Fruit fly (Drosophila melanogaster) whole organism, pupa: ENCODE results near the gene CG32086.

Experiments used
- CG10348 ChIP-seq: fragments of 200-800 bp; sonication (Bioruptor generic); IDR thresholded peaks from 2 replicates; pipeline ENCODE4 v1.3.6; 2022; ENCODE audit warnings: missing biosample characterization, missing genetic modification characterization
- CG12605 ChIP-seq: fragments of 200-800 bp; sonication (Bioruptor generic); IDR thresholded peaks from 2 replicates; pipeline ENCODE4 v1.3.6; 2022; ENCODE audit warnings: missing biosample characterization, missing genetic modification characterization
- CG13204 ChIP-seq: fragments of 200-800 bp; sonication (Bioruptor generic); optimal IDR thresholded peaks from 2 replicates; lab custom pipeline; 2018; ENCODE audit warnings: missing biosample characterization, mild to moderate bottlenecking, missing genetic modification characterization, moderate library complexity
- CG14655 ChIP-seq: fragments of 200-800 bp; sonication (Bioruptor generic); optimal IDR thresholded peaks from 3 replicates; lab custom pipeline; 2017; ENCODE audit warnings: mild to moderate bottlenecking, missing biosample characterization, missing genetic modification reagents, missing genetic modification characterization
- CG15710 ChIP-seq: fragments of 200-800 bp; sonication (Bioruptor generic); optimal IDR thresholded peaks from 2 replicates; lab custom pipeline; 2018; ENCODE audit warnings: missing biosample characterization, mild to moderate bottlenecking, missing genetic modification characterization, moderate library complexity
- CG17806 ChIP-seq: fragments of 200-800 bp; sonication (Bioruptor generic); optimal IDR thresholded peaks from 2 replicates; lab custom pipeline; 2018; ENCODE audit warnings: missing biosample characterization, mild to moderate bottlenecking, missing genetic modification characterization, moderate library complexity
- CG32121 ChIP-seq: fragments of 200-800 bp; sonication (Bioruptor generic); IDR thresholded peaks from 2 replicates; pipeline ENCODE4 v1.3.6; 2022; ENCODE audit warnings: missing biosample characterization, missing genetic modification characterization
- CG34367 ChIP-seq: fragments of 200-800 bp; sonication (Bioruptor generic); optimal IDR thresholded peaks from 2 replicates; lab custom pipeline; 2018; ENCODE audit warnings: missing biosample characterization, mild to moderate bottlenecking, missing genetic modification characterization
- CG4496 ChIP-seq: fragments of 200-800 bp; sonication (Bioruptor generic); IDR thresholded peaks from 3 replicates; pipeline ENCODE4 v1.3.6; 2022; ENCODE audit warnings: missing biosample characterization, missing genetic modification characterization
- CG8159 ChIP-seq: fragments of 200-800 bp; sonication (Bioruptor generic); optimal IDR thresholded peaks from 3 replicates; lab custom pipeline; 2018; ENCODE audit warnings: missing biosample characterization, mild to moderate bottlenecking, missing genetic modification characterization, moderate library complexity
- CG8301 ChIP-seq: fragments of 200-800 bp; sonication (Bioruptor generic); optimal IDR thresholded peaks from 2 replicates; lab custom pipeline; 2018; ENCODE audit warnings: missing biosample characterization, mild to moderate bottlenecking, missing genetic modification characterization
- CG9948 ChIP-seq: fragments of 200-800 bp; sonication (Bioruptor generic); optimal IDR thresholded peaks from 2 replicates; lab custom pipeline; 2018; ENCODE audit warnings: missing biosample characterization, mild to moderate bottlenecking, missing genetic modification characterization, moderate library complexity
- D1 ChIP-seq: fragments of 200-800 bp; sonication (Bioruptor generic); optimal IDR thresholded peaks from 2 replicates; lab custom pipeline; 2018; ENCODE audit warnings: missing biosample characterization, mild to moderate bottlenecking, missing genetic modification characterization, moderate library complexity
- EcR ChIP-seq: fragments of 200-800 bp; sonication (Bioruptor generic); optimal IDR thresholded peaks from 3 replicates; lab custom pipeline; 2019; ENCODE audit warnings: missing biosample characterization, missing genetic modification characterization, mild to moderate bottlenecking, moderate library complexity, missing genetic modification reagents
- Ets98B ChIP-seq: fragments of 200-800 bp; sonication (Bioruptor generic); IDR thresholded peaks from 2 replicates; pipeline ENCODE4 v1.3.6; 2022; ENCODE audit warnings: missing biosample characterization, missing genetic modification characterization
- Pif1A ChIP-seq: fragments of 200-800 bp; sonication (Bioruptor generic); optimal IDR thresholded peaks from 3 replicates; lab custom pipeline; 2016; ENCODE audit warnings: missing biosample characterization, missing genetic modification characterization
- Pif1B ChIP-seq: fragments of 200-800 bp; sonication (Bioruptor generic); optimal IDR thresholded peaks from 3 replicates; lab custom pipeline; 2016; ENCODE audit warnings: missing biosample characterization, missing genetic modification characterization
- Snoo ChIP-seq: fragments of 200-800 bp; sonication (Bioruptor generic); optimal IDR thresholded peaks from 3 replicates; lab custom pipeline; 2017; ENCODE audit warnings: missing biosample characterization, mild to moderate bottlenecking, missing genetic modification characterization, inconsistent platforms
- fd96Ca ChIP-seq: fragments of 200-800 bp; sonication (Bioruptor generic); IDR thresholded peaks from 3 replicates; pipeline ENCODE4 v1.3.6; 2022; ENCODE audit warnings: missing biosample characterization, missing genetic modification characterization
- gl ChIP-seq: fragments of 200-800 bp; sonication (Bioruptor generic); optimal IDR thresholded peaks from 2 replicates; lab custom pipeline; 2018; ENCODE audit warnings: missing biosample characterization, mild to moderate bottlenecking, missing genetic modification characterization
- rn ChIP-seq: fragments of 200-800 bp; sonication (Bioruptor generic); IDR thresholded peaks from 2 replicates; pipeline ENCODE4 v1.3.6; 2022; ENCODE audit warnings: missing biosample characterization, missing genetic modification characterization

Gene CG32086

DNA sequence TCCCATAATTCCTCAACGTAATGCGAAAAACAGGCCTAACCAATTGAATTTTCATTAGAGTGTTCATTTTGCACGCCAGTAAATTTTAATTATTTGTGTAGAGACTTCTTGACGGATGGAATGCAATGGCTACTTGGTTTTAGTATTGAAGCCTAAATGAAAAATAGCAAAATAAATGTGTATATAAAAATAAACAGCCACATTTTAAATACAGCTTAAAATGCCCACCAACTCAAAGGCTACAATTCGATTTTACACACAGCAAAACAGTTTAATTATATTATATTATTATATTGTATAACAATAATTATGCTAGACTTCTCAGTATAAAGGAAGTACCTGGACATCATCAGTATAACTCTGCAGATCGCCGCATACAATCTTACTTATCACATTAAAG, 40.4 kb upstream of the CG32086 start, which contains the start of gene Akr1B:
Akr1B (minus strand) TSS at position 101 of the 400 bp plus-strand sequence.
- TF ChIP-seq fd96Ca (GFP tag; lab: Robert Waterston, UW) (no peak), EcR (no peak), CG9948 (tag; lab: Kevin White, UChicago) (no peak), CG17806 (tag; lab: Kevin White, UChicago) (no peak), CG4496 (GFP tag; lab: Robert Waterston, UW) (no peak), gl (no peak), CG12605 (GFP tag; lab: Robert Waterston, UW) (no peak), CG8159 (tag; lab: Kevin White, UChicago) (no peak), Snoo (tag; lab: Kevin White, UChicago) (no peak), CG34367 (tag; lab: Kevin White, UChicago) (no peak), Pif1B (GFP tag; lab: Kevin White, UChicago) (no peak), CG10348 (no peak)

DNA sequence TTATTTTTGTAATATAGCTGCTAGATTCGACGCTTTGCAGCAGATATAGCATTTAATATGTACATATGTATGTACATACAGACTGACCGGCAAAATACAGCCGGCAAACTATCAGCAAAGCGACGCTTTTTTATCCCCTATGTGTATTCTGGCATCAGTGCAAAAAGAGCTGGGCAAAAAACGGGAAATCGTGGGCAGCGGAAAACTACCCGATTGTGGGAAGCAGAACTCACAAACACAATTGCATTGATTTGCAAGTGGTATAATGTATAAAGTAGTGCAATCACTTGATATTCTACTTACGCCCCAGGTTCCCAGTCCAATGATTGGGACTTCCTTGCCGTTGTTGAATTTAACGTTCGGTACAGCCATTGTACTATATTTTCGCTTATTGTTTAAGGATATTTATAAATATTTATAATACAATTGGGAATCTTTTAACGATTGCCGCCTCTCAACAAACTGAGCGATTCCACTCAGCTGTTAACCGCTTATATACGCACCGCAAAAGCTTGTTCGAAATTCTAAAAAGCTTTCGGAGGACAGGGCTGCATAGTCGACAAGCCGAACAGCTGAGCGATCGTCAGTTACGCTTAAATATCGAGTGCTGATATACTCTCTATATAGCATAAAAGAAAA, 39.5 kb upstream of the CG32086 start:
- TF ChIP-seq CG10348 (no peak), CG13204 (no peak), CG17806 (tag; lab: Kevin White, UChicago) (no peak), EcR (peak; percentile 44), CG34367 (tag; lab: Kevin White, UChicago) (no peak), CG8159 (tag; lab: Kevin White, UChicago) (no peak), CG15710 (tag; lab: Kevin White, UChicago) (peak; percentile 8), CG8301 (tag; lab: Kevin White, UChicago) (no peak), CG4496 (GFP tag; lab: Robert Waterston, UW) (peak; percentile 58; the same call in 1 of the 3 replicates), D1 (tag; lab: Kevin White, UChicago) (no peak), gl (no peak), Ets98B (GFP tag; lab: Robert Waterston, UW) (peak; percentile 34; the same call in 1 of the 2 replicates), Pif1B (GFP tag; lab: Kevin White, UChicago) (peak; percentile 36), fd96Ca (GFP tag; lab: Robert Waterston, UW) (no peak), Pif1A (GFP tag; lab: Kevin White, UChicago) (peak; percentile 15), CG14655 (GFP tag; lab: Kevin White, UChicago) (no peak), CG32121 (GFP tag; lab: Robert Waterston, UW) (no peak), Snoo (tag; lab: Kevin White, UChicago) (peak; percentile 1), CG12605 (GFP tag; lab: Robert Waterston, UW) (no peak), CG9948 (tag; lab: Kevin White, UChicago) (no peak), rn (GFP tag; lab: Robert Waterston, UW) (no peak)

DNA sequence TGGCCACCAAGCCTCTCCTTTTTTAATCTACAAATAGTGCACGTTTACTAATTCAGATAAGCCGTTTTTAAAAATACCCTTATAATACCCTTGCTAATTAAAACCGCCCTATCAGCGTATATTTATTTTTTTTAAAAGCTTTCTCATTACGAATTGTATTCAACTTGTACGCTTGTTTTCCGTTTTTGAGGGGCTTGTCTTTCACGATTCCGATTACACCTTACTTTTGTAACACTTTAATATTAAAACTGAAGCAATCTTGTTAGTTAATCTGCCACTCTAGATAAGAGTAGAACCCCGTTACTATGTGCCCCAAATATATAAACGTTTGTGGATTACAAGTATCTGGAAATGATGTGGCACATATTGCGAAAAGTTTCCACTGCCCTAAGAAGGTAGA, 38.9 kb upstream of the CG32086 start:
- no peak for TF ChIP-seq CG10348
- TF ChIP-seq CG15710 (tag; lab: Kevin White, UChicago): no peak
- no peak for TF ChIP-seq CG34367 (tag; lab: Kevin White, UChicago)
- no peak for TF ChIP-seq gl
- no peak for TF ChIP-seq Pif1B (GFP tag; lab: Kevin White, UChicago)
- TF ChIP-seq EcR: no peak
- TF ChIP-seq CG32121 (GFP tag; lab: Robert Waterston, UW): no peak
- no peak for TF ChIP-seq CG8301 (tag; lab: Kevin White, UChicago)
- no peak for TF ChIP-seq D1 (tag; lab: Kevin White, UChicago)
- TF ChIP-seq fd96Ca (GFP tag; lab: Robert Waterston, UW): no peak
- no peak for TF ChIP-seq CG17806 (tag; lab: Kevin White, UChicago)
- TF ChIP-seq Ets98B (GFP tag; lab: Robert Waterston, UW): no peak

DNA sequence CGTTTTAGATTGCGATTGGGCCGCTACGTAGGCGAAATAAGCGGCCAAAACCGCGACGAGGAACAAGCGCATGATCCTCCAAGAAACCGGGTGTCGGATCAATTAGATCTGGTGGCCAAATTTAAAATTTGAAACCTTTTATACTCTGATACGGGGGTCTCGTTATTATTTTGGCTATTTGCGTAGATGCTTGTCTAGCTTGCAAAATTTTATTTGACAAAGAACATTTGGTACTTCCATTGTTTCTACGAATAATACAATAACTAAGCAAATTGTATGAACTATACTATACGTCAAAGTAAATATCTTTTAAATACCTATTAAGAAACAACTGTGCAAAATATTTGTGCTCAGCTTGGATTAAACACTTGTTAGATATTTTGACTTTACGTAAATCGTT, 36.1 kb upstream of the CG32086 start, which contains the start of gene Muc68Ca:
Muc68Ca (minus strand) TSS at position 101 of the 400 bp plus-strand sequence.
- TF ChIP-seq CG15710 (tag; lab: Kevin White, UChicago) (no peak), fd96Ca (GFP tag; lab: Robert Waterston, UW) (no peak), CG14655 (GFP tag; lab: Kevin White, UChicago) (no peak), CG12605 (GFP tag; lab: Robert Waterston, UW) (no peak), Pif1B (GFP tag; lab: Kevin White, UChicago) (no peak), EcR (no peak), CG8159 (tag; lab: Kevin White, UChicago) (no peak), CG34367 (tag; lab: Kevin White, UChicago) (no peak), CG8301 (tag; lab: Kevin White, UChicago) (no peak), CG13204 (no peak), Ets98B (GFP tag; lab: Robert Waterston, UW) (no peak), D1 (tag; lab: Kevin White, UChicago) (no peak), rn (GFP tag; lab: Robert Waterston, UW) (no peak)

DNA sequence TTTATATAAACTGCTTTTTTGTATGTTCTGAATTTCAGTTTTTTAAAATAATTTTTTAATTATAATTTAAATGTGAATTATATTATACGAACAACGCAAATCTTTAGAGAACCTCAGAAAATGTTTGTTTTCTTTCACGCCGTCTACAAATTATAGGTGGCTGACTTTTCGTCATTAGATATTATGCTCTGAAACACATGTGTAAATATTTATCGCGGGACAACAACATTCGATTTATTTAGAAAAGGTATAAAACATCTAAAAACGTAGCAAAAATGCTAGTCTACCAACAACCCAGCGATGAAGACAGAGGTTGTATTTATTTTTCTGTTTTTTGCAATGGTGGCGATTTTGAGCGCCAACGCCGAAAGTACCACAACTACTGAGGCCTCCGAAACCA, 26.0 kb upstream of the CG32086 start, which contains the start of gene CG42832:
CG42832 (plus strand) TSS at position 301 of the 400 bp plus-strand sequence.
- TF ChIP-seq Snoo (tag; lab: Kevin White, UChicago) (no peak), rn (GFP tag; lab: Robert Waterston, UW) (no peak), Ets98B (GFP tag; lab: Robert Waterston, UW) (no peak), CG10348 (no peak), CG12605 (GFP tag; lab: Robert Waterston, UW) (no peak), Pif1A (GFP tag; lab: Kevin White, UChicago) (no peak), D1 (tag; lab: Kevin White, UChicago) (no peak), CG14655 (GFP tag; lab: Kevin White, UChicago) (no peak), CG8301 (tag; lab: Kevin White, UChicago) (no peak), Pif1B (GFP tag; lab: Kevin White, UChicago) (no peak), CG17806 (tag; lab: Kevin White, UChicago) (no peak), EcR (no peak), CG13204 (no peak), CG32121 (GFP tag; lab: Robert Waterston, UW) (no peak), CG34367 (tag; lab: Kevin White, UChicago) (no peak), fd96Ca (GFP tag; lab: Robert Waterston, UW) (no peak), CG4496 (GFP tag; lab: Robert Waterston, UW) (no peak), gl (no peak), CG9948 (tag; lab: Kevin White, UChicago) (no peak), CG15710 (tag; lab: Kevin White, UChicago) (no peak)
